Fruit fly (Drosophila melanogaster) whole organism: ENCODE measurements around the gene PGRP-SB1.

ENCODE experiments used
- CG8478 ChIP-seq: fragments of >200 bp; optimal IDR thresholded peaks from 2 replicates; lab custom pipeline; 2018; ENCODE audit warnings: inconsistent platforms
- pan ChIP-seq: fragments of >200 bp; optimal IDR thresholded peaks from 2 replicates; lab custom pipeline; 2017
- psq ChIP-seq: fragments of >200 bp; optimal IDR thresholded peaks from 2 replicates; lab custom pipeline; 2017
- usp ChIP-seq: fragments of >200 bp; optimal IDR thresholded peaks from 2 replicates; lab custom pipeline; 2017; ENCODE audit warnings: missing biosample characterization, missing genetic modification characterization, mixed read lengths

DNA sequence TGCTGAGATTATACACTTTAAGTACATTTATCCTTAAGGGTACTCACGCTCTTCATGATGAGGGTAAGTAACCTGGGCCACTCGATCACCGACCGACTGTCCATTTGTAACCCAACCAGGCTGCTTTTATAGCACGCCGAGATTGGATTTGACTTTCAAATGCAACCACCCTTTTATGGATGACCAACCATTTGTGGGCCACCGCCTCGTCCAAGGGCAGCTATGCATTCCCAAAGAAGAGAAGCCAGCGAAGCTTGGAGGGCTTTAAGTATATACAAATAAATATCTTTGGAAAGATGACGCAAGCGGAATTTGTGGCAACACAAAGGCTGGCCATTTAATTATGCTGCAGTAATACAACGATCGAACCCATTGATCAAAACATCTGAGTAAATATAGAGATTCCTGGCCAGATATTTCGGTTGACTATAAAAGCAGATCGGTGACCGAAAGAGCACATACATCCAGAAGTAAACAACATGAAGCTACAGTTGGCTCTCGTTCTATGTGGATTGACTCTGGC lies 1.7 kb downstream of the PGRP-SB1 start, which contains the start of the genes CG13026 and PGRP-SB2:
- TF ChIP-seq pan (no peak), psq (no peak), usp (GFP tag; lab: Kevin White, UChicago) (no peak), CG8478 (lab: Kevin White, UChicago) (no peak)
